Worm (Caenorhabditis elegans): ENCODE measurements around the gene srh-269.

DNA sequence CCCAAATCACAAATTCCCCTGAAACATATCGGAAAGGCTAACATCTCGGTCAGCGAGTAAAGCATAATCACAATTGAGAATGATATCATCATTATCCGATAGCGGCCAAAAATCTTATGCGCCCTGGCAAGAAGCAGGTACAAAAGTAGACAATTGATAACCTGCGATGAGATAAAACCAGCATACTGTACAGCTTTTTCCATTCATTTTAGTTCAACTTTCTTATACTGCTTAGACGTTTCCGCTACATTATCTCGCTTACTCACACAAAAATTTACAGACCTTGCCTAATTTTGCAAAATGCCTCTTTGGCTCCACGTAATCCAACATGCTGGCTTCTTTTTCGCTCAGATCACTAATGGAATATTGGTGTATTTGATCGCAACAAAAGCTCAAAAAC is 8.9 kb downstream of the srh-269 start, which contains the start of gene str-150:
- no peak for TF ChIP-seq nhr-11 (tag; optimal IDR thresholded peaks at IDR 0.05)
- TF ChIP-seq elt-2 (tag; optimal IDR thresholded peaks at IDR 0.05), result no peak
- no peak for TF ChIP-seq snpc-4 (tag; optimal IDR thresholded peaks at IDR 0.05)
- no peak for TF ChIP-seq unc-130 (tag; optimal IDR thresholded peaks at IDR 0.05)
- TF ChIP-seq aly-2 (tag; optimal IDR thresholded peaks at IDR 0.05), result no peak

All from whole organism, L1 larva.